Worm (Caenorhabditis elegans) whole organism, mixed stage, embryonic: Measurements from ENCODE around the gene clc-19.

Experiments
- M03D4.4 ChIP-seq: sonication (generic microtip); optimal IDR thresholded peaks from 2 replicates; lab custom pipeline; 2017; ENCODE audit warnings: mild to moderate bottlenecking, missing genetic modification characterization, missing compliant biosample characterization
- bed-3 ChIP-seq: fragments of 200-800 bp; sonication (Bioruptor generic); optimal IDR thresholded peaks from 3 replicates; lab custom pipeline; 2018; ENCODE audit warnings: mild to moderate bottlenecking, missing genetic modification characterization, moderate library complexity, missing compliant biosample characterization
- blmp-1 ChIP-seq: fragments of 150-350 bp; optimal IDR thresholded peaks from 2 replicates; lab custom pipeline; 2014; ENCODE audit warnings: missing biosample characterization, missing genetic modification characterization
- ceh-39 ChIP-seq: fragments of 150-350 bp; optimal IDR thresholded peaks from 2 replicates; lab custom pipeline; 2014; ENCODE audit warnings: missing biosample characterization, missing genetic modification characterization
- ceh-43 ChIP-seq: fragments of 200-800 bp; sonication (Bioruptor generic); optimal IDR thresholded peaks from 2 replicates; lab custom pipeline; 2018; ENCODE audit warnings: mild to moderate bottlenecking, missing genetic modification characterization, moderate library complexity, missing compliant biosample characterization
- ceh-83 ChIP-seq: fragments of 200-800 bp; sonication (Bioruptor generic); optimal IDR thresholded peaks from 2 replicates; lab custom pipeline; 2018; ENCODE audit warnings: mild to moderate bottlenecking, missing genetic modification characterization, missing compliant biosample characterization
- ces-1 ChIP-seq: fragments of 150-350 bp; optimal IDR thresholded peaks from 2 replicates; lab custom pipeline; 2014; ENCODE audit warnings: missing biosample characterization, missing genetic modification reagents, missing genetic modification characterization
- cnd-1 ChIP-seq: fragments of 200-800 bp; sonication (Bioruptor generic); optimal IDR thresholded peaks from 2 replicates; lab custom pipeline; 2018; ENCODE audit warnings: mild to moderate bottlenecking, missing genetic modification characterization, missing compliant biosample characterization
- drap-1 ChIP-seq: fragments of 200-800 bp; sonication (Bioruptor generic); optimal IDR thresholded peaks from 3 replicates; lab custom pipeline; 2018; ENCODE audit warnings: mild to moderate bottlenecking, missing genetic modification characterization, missing compliant biosample characterization
- elt-1 ChIP-seq: sonication (generic microtip); optimal IDR thresholded peaks from 2 replicates; lab custom pipeline; 2017; ENCODE audit warnings: missing genetic modification characterization, mild to moderate bottlenecking, missing compliant biosample characterization, antibody characterized with exemption, moderate library complexity, borderline replicate concordance; ENCODE audit not compliant: insufficient read depth
- elt-3 ChIP-seq: fragments of 150-350 bp; optimal IDR thresholded peaks from 2 replicates; lab custom pipeline; 2014; ENCODE audit warnings: missing biosample characterization, missing genetic modification characterization
- flh-1 ChIP-seq: fragments of 200-800 bp; sonication (Bioruptor generic); optimal IDR thresholded peaks from 2 replicates; lab custom pipeline; 2018; ENCODE audit warnings: mild to moderate bottlenecking, missing genetic modification characterization, moderate library complexity, missing compliant biosample characterization
- ham-2 ChIP-seq: fragments of 200-800 bp; sonication (Bioruptor generic); optimal IDR thresholded peaks from 2 replicates; lab custom pipeline; 2018; ENCODE audit warnings: mild to moderate bottlenecking, missing genetic modification characterization, missing compliant biosample characterization
- hlh-1 ChIP-seq: fragments of 150-350 bp; optimal IDR thresholded peaks from 2 replicates; lab custom pipeline; 2014; ENCODE audit warnings: missing biosample characterization, missing genetic modification reagents, missing genetic modification characterization
- lin-13 ChIP-seq: fragments of 150-350 bp; optimal IDR thresholded peaks from 2 replicates; lab custom pipeline; 2014; ENCODE audit warnings: missing biosample characterization, missing genetic modification characterization
- lin-32 ChIP-seq: fragments of 200-800 bp; sonication (Bioruptor generic); optimal IDR thresholded peaks from 2 replicates; lab custom pipeline; 2018; ENCODE audit warnings: mild to moderate bottlenecking, missing genetic modification characterization, missing compliant biosample characterization
- lsy-2 ChIP-seq: fragments of 150-350 bp; optimal IDR thresholded peaks from 2 replicates; lab custom pipeline; 2014; ENCODE audit warnings: missing biosample characterization, missing genetic modification characterization
- mab-5 ChIP-seq: fragments of 150-350 bp; optimal IDR thresholded peaks from 2 replicates; lab custom pipeline; 2014; ENCODE audit warnings: missing biosample characterization, missing genetic modification characterization
- mep-1 ChIP-seq: fragments of 150-350 bp; optimal IDR thresholded peaks from 2 replicates; lab custom pipeline; 2017; ENCODE audit warnings: missing biosample characterization, missing genetic modification reagents, missing genetic modification characterization, inconsistent platforms
- mls-2 ChIP-seq: sonication (generic microtip); optimal IDR thresholded peaks from 2 replicates; lab custom pipeline; 2016; ENCODE audit warnings: mild to moderate bottlenecking, missing genetic modification characterization, moderate library complexity, missing compliant biosample characterization
- nhr-12 ChIP-seq: fragments of 150-350 bp; optimal IDR thresholded peaks from 2 replicates; lab custom pipeline; 2014; ENCODE audit warnings: missing biosample characterization, missing genetic modification characterization
- nhr-2 ChIP-seq: fragments of 150-350 bp; optimal IDR thresholded peaks from 2 replicates; lab custom pipeline; 2014; ENCODE audit warnings: missing biosample characterization, missing genetic modification characterization
- nhr-237 ChIP-seq: fragments of 150-350 bp; optimal IDR thresholded peaks from 2 replicates; lab custom pipeline; 2014; ENCODE audit warnings: missing biosample characterization, missing genetic modification characterization
- nhr-28 ChIP-seq: fragments of 150-350 bp; optimal IDR thresholded peaks from 2 replicates; lab custom pipeline; 2014; ENCODE audit warnings: missing biosample characterization, missing genetic modification characterization
- nhr-76 ChIP-seq: sonication (generic microtip); optimal IDR thresholded peaks from 2 replicates; lab custom pipeline; 2017; ENCODE audit warnings: missing biosample characterization, missing genetic modification characterization
- pha-4 ChIP-seq: fragments of 150-350 bp; optimal IDR thresholded peaks from 2 replicates; lab custom pipeline; 2018; ENCODE audit warnings: missing biosample characterization, missing genetic modification reagents, missing genetic modification characterization
- sem-2 ChIP-seq: fragments of 200-800 bp; sonication (Bioruptor generic); optimal IDR thresholded peaks from 2 replicates; lab custom pipeline; 2018; ENCODE audit warnings: mild to moderate bottlenecking, missing genetic modification characterization, missing compliant biosample characterization
- snpc-4 ChIP-seq: fragments of 150-350 bp; optimal IDR thresholded peaks from 2 replicates; lab custom pipeline; 2014; ENCODE audit warnings: missing biosample characterization, missing genetic modification characterization
- sptf-1 ChIP-seq: sonication (generic microtip); optimal IDR thresholded peaks from 2 replicates; lab custom pipeline; 2017; ENCODE audit warnings: mild to moderate bottlenecking, missing genetic modification characterization, moderate library complexity, missing compliant biosample characterization
- tbx-8 ChIP-seq: fragments of 200-800 bp; sonication (Bioruptor generic); optimal IDR thresholded peaks from 2 replicates; lab custom pipeline; 2018; ENCODE audit warnings: mild to moderate bottlenecking, missing genetic modification characterization, moderate library complexity, missing compliant biosample characterization
- unc-120 ChIP-seq: sonication (generic microtip); optimal IDR thresholded peaks from 2 replicates; lab custom pipeline; 2017; ENCODE audit warnings: missing genetic modification characterization, missing compliant biosample characterization; ENCODE audit not compliant: poor library complexity, severe bottlenecking
- unc-39 ChIP-seq: fragments of 150-350 bp; optimal IDR thresholded peaks from 2 replicates; lab custom pipeline; 2014; ENCODE audit warnings: missing biosample characterization, missing genetic modification characterization
- unc-62 ChIP-seq: fragments of 150-350 bp; optimal IDR thresholded peaks from 2 replicates; lab custom pipeline; 2014; ENCODE audit warnings: missing biosample characterization, missing genetic modification reagents, missing genetic modification characterization
- zip-8 ChIP-seq: fragments of 150-350 bp; optimal IDR thresholded peaks from 2 replicates; lab custom pipeline; 2014; ENCODE audit warnings: missing biosample characterization, missing genetic modification characterization
- ztf-11 ChIP-seq: fragments of 150-350 bp; optimal IDR thresholded peaks from 2 replicates; lab custom pipeline; 2014; ENCODE audit warnings: missing biosample characterization, missing genetic modification characterization

Gene clc-19

ce11 chrIII:895525-895924 is 22.2 kb upstream of the clc-19 start, which contains the start of the genes ztf-18 and F23H11.2:
TSS of gene ztf-18 (minus strand) at chrIII:895712.
TSS of gene F23H11.2 (plus strand) at chrIII:895747.
- TF ChIP-seq hlh-1 (tag; lab: Kevin White, UChicago), result peak; percentile 18
- TF ChIP-seq unc-120 (tag; lab: Kevin White, UChicago), result no peak

ce11 chrIII:891014-891413 is 17.6 kb upstream of the clc-19 start, which contains the start of gene T24C4.10:
TSS of gene T24C4.10 (minus strand) at chrIII:891243.
- TF ChIP-seq ham-2 (GFP tag; lab: Kevin White, UChicago), result no peak
- no peak for TF ChIP-seq unc-39 (tag; lab: Kevin White, UChicago)
- no peak for TF ChIP-seq ceh-39
- no peak for TF ChIP-seq ceh-43
- TF ChIP-seq sem-2 (GFP tag; lab: Kevin White, UChicago), result no peak
- no peak for TF ChIP-seq mab-5 (tag; lab: Kevin White, UChicago)
- TF ChIP-seq unc-62 (GFP tag; lab: Kevin White, UChicago), result no peak
- no peak for TF ChIP-seq elt-1 (tag; lab: Kevin White, UChicago)
- no peak for TF ChIP-seq lin-13
- TF ChIP-seq elt-3, result no peak
- no peak for TF ChIP-seq tbx-8 (GFP tag; lab: Kevin White, UChicago)
- TF ChIP-seq bed-3, result no peak
- no peak for TF ChIP-seq ceh-83 (GFP tag; lab: Kevin White, UChicago)
- no peak for TF ChIP-seq cnd-1 (tag; lab: Kevin White, UChicago)
- no peak for TF ChIP-seq zip-8 (tag; lab: Kevin White, UChicago)
- TF ChIP-seq mls-2, result no peak
- no peak for TF ChIP-seq sptf-1
- TF ChIP-seq snpc-4 (tag; lab: Kevin White, UChicago), result no peak
- TF ChIP-seq M03D4.4 (tag; lab: Kevin White, UChicago), result no peak

ce11 chrIII:888983-889549 is 15.7 kb upstream of the clc-19 start:
- TF ChIP-seq lsy-2 (tag; lab: Kevin White, UChicago) (peak; percentile 81), tbx-8 (GFP tag; lab: Kevin White, UChicago) (no peak)

- no peak for TF ChIP-seq lin-13
- no peak for TF ChIP-seq elt-3
- TF ChIP-seq pha-4 (tag; lab: Kevin White, UChicago), result peak; percentile 24
- peak; percentile 23 for TF ChIP-seq ham-2 (GFP tag; lab: Kevin White, UChicago)
- TF ChIP-seq nhr-28 (tag; lab: Kevin White, UChicago), result no peak
- TF ChIP-seq unc-120 (tag; lab: Kevin White, UChicago), result peak; percentile 41
- no peak for TF ChIP-seq mep-1 (tag; lab: Kevin White, UChicago)
- TF ChIP-seq drap-1 (GFP tag; lab: Kevin White, UChicago), result no peak
- TF ChIP-seq ztf-11, result no peak
- TF ChIP-seq zip-8 (tag; lab: Kevin White, UChicago), result no peak
- no peak for TF ChIP-seq mab-5 (tag; lab: Kevin White, UChicago)
- no peak for TF ChIP-seq M03D4.4 (tag; lab: Kevin White, UChicago)
- no peak for TF ChIP-seq hlh-1 (tag; lab: Kevin White, UChicago)
- no peak for TF ChIP-seq cnd-1 (tag; lab: Kevin White, UChicago)
- TF ChIP-seq elt-1 (tag; lab: Kevin White, UChicago), result no peak
- TF ChIP-seq nhr-12 (tag; lab: Kevin White, UChicago), result no peak
- no peak for TF ChIP-seq ceh-83 (GFP tag; lab: Kevin White, UChicago)
- TF ChIP-seq flh-1, result no peak
- no peak for TF ChIP-seq bed-3
- TF ChIP-seq ceh-43, result no peak
- TF ChIP-seq ces-1 (GFP tag; lab: Kevin White, UChicago), result peak; percentile 63
- peak; percentile 16 for TF ChIP-seq unc-62 (GFP tag; lab: Kevin White, UChicago)
- peak; percentile 60 for TF ChIP-seq mls-2
- no peak for TF ChIP-seq snpc-4 (tag; lab: Kevin White, UChicago)
- TF ChIP-seq blmp-1 (tag; lab: Kevin White, UChicago), result peak; percentile 49
- TF ChIP-seq lin-32 (GFP tag; lab: Kevin White, UChicago), result no peak
- TF ChIP-seq nhr-76 (tag; lab: Kevin White, UChicago), result peak; percentile 34
- no peak for TF ChIP-seq tbx-8 (GFP tag; lab: Kevin White, UChicago)
- TF ChIP-seq lsy-2 (tag; lab: Kevin White, UChicago), result peak; percentile 21
- TF ChIP-seq ceh-39, result peak; percentile 32
- TF ChIP-seq sem-2 (GFP tag; lab: Kevin White, UChicago), result no peak
- TF ChIP-seq unc-39 (tag; lab: Kevin White, UChicago), result no peak
- TF ChIP-seq sptf-1, result no peak
- no peak for TF ChIP-seq nhr-237
- no peak for TF ChIP-seq nhr-2
These were observed 14.5 kb upstream of the clc-19 start for ce11 chrIII:887874-888299.
